Worm (Caenorhabditis elegans) whole organism, L1 larva: ENCODE data around the gene gid-7.

ENCODE experiments used
- C16A3.4 ChIP-seq: fragments of 150-350 bp; optimal IDR thresholded peaks from 2 replicates; lab custom pipeline; 2014; ENCODE audit warnings: missing biosample characterization, missing genetic modification characterization
- F16B12.6 ChIP-seq: fragments of 150-350 bp; optimal IDR thresholded peaks from 2 replicates; lab custom pipeline; 2014; ENCODE audit warnings: missing biosample characterization, missing genetic modification characterization
- ama-1 ChIP-seq: fragments of 150-350 bp; optimal IDR thresholded peaks from 2 replicates; lab custom pipeline; 2014
- ceh-8 ChIP-seq: fragments of 200-800 bp; sonication (Bioruptor generic); optimal IDR thresholded peaks from 2 replicates; lab custom pipeline; 2018; ENCODE audit warnings: mild to moderate bottlenecking, missing genetic modification characterization, moderate library complexity, missing compliant biosample characterization
- ceh-90 ChIP-seq: sonication (generic microtip); optimal IDR thresholded peaks from 2 replicates; lab custom pipeline; 2016; ENCODE audit warnings: missing genetic modification characterization, missing compliant biosample characterization
- ces-1 ChIP-seq: fragments of 150-350 bp; optimal IDR thresholded peaks from 2 replicates; lab custom pipeline; 2014; ENCODE audit warnings: missing biosample characterization, missing genetic modification reagents, missing genetic modification characterization
- dpl-1 ChIP-seq, 3 experiments: fragments of 150-350 bp in 2 of 3; sonication (generic microtip) in 1 of 3; optimal IDR thresholded peaks; 2 replicates each; lab custom pipeline; 2014 to 2017; ENCODE audit warnings: missing biosample characterization in 3 of 3, missing genetic modification characterization in 3 of 3, missing genetic modification reagents in 3 of 3
- dsc-1 ChIP-seq: sonication (generic microtip); optimal IDR thresholded peaks from 2 replicates; lab custom pipeline; 2016; ENCODE audit warnings: mild to moderate bottlenecking, missing genetic modification characterization, missing compliant biosample characterization
- efl-1 ChIP-seq, 4 experiments: fragments of 150-350 bp; optimal IDR thresholded peaks in 3 of 4; peaks in 1 of 4; 1 replicate in 1 of 4; 2 replicates in 3 of 4; lab custom pipeline; 2014; ENCODE audit warnings: missing biosample characterization in 2 of 4, missing genetic modification characterization in 2 of 4, missing genetic modification reagents in 2 of 4
- egl-27 ChIP-seq, 2 experiments: fragments of 150-350 bp in 1 of 2; sonication (generic microtip); optimal IDR thresholded peaks; 3 replicates each; lab custom pipeline; 2017 to 2018; ENCODE audit warnings: missing biosample characterization in 2 of 2, missing genetic modification characterization in 2 of 2, missing genetic modification reagents in 2 of 2
- elt-2 ChIP-seq: sonication (generic microtip); optimal IDR thresholded peaks from 2 replicates; lab custom pipeline; 2016; ENCODE audit warnings: missing genetic modification characterization, mild to moderate bottlenecking, inconsistent platforms, missing compliant biosample characterization, missing genetic modification reagents
- ets-5 ChIP-seq: fragments of 200-800 bp; sonication (Bioruptor generic); IDR thresholded peaks from 2 replicates; pipeline ENCODE4 v1.3.6; 2022; ENCODE audit warnings: missing genetic modification characterization, missing compliant biosample characterization
- fkh-10 ChIP-seq: sonication (generic microtip); optimal IDR thresholded peaks from 2 replicates; lab custom pipeline; 2017; ENCODE audit warnings: missing biosample characterization, missing genetic modification reagents, missing genetic modification characterization
- fkh-8 ChIP-seq: sonication (generic microtip); optimal IDR thresholded peaks from 2 replicates; lab custom pipeline; 2016; ENCODE audit warnings: mild to moderate bottlenecking, missing genetic modification characterization, missing compliant biosample characterization
- hlh-17 ChIP-seq: fragments of 200-800 bp; sonication (Bioruptor generic); optimal IDR thresholded peaks from 2 replicates; lab custom pipeline; 2018; ENCODE audit warnings: missing genetic modification characterization, mild to moderate bottlenecking, missing compliant biosample characterization, moderate library complexity, borderline replicate concordance
- isw-1 ChIP-seq: fragments of 200-800 bp; sonication (Bioruptor generic); IDR thresholded peaks from 2 replicates; pipeline ENCODE4 v1.3.6; 2022; ENCODE audit warnings: missing genetic modification characterization, missing compliant biosample characterization
- jun-1 ChIP-seq: fragments of 150-350 bp; optimal IDR thresholded peaks from 2 replicates; lab custom pipeline; 2014; ENCODE audit warnings: missing biosample characterization, missing genetic modification reagents, missing genetic modification characterization
- lin-15B ChIP-seq: fragments of 150-350 bp; sonication (generic microtip); optimal IDR thresholded peaks from 3 replicates; lab custom pipeline; 2014; ENCODE audit warnings: missing biosample characterization, missing genetic modification characterization
- lin-35 ChIP-seq, 2 experiments: fragments of 150-350 bp; optimal IDR thresholded peaks; 2 replicates each; lab custom pipeline; 2014; ENCODE audit warnings: missing biosample characterization in 2 of 2, missing genetic modification characterization in 2 of 2, missing genetic modification reagents in 2 of 2
- lir-3 ChIP-seq: sonication (generic microtip); optimal IDR thresholded peaks from 2 replicates; lab custom pipeline; 2016; ENCODE audit warnings: mild to moderate bottlenecking, missing genetic modification characterization, moderate library complexity, missing compliant biosample characterization; ENCODE audit not compliant: poor library complexity
- lsy-2 ChIP-seq, 2 experiments: fragments of 150-350 bp; optimal IDR thresholded peaks; 2 replicates each; lab custom pipeline; 2014; ENCODE audit warnings: missing biosample characterization in 2 of 2, missing genetic modification characterization in 2 of 2
- mab-9 ChIP-seq: fragments of 200-800 bp; sonication (Bioruptor generic); IDR thresholded peaks from 2 replicates; pipeline ENCODE4 v1.3.6; 2022; ENCODE audit warnings: missing genetic modification reagents, missing genetic modification characterization, missing compliant biosample characterization
- mef-2 ChIP-seq: fragments of 150-350 bp; optimal IDR thresholded peaks from 2 replicates; lab custom pipeline; 2014; ENCODE audit warnings: missing biosample characterization, missing genetic modification characterization
- mep-1 ChIP-seq: fragments of 150-350 bp; optimal IDR thresholded peaks from 2 replicates; lab custom pipeline; 2014; ENCODE audit warnings: missing biosample characterization, missing genetic modification characterization
- nhr-12 ChIP-seq: sonication (generic microtip); optimal IDR thresholded peaks from 2 replicates; lab custom pipeline; 2017; ENCODE audit warnings: missing biosample characterization, missing genetic modification characterization
- nhr-237 ChIP-seq: fragments of 150-350 bp; optimal IDR thresholded peaks from 2 replicates; lab custom pipeline; 2014; ENCODE audit warnings: missing biosample characterization, missing genetic modification characterization
- nhr-76 ChIP-seq: sonication (generic microtip); optimal IDR thresholded peaks from 2 replicates; lab custom pipeline; 2017; ENCODE audit warnings: missing biosample characterization, missing genetic modification characterization
- pax-3 ChIP-seq: fragments of 200-800 bp; sonication (Bioruptor generic); optimal IDR thresholded peaks from 2 replicates; lab custom pipeline; 2018; ENCODE audit warnings: mild to moderate bottlenecking, missing genetic modification characterization, moderate library complexity, missing compliant biosample characterization
- pqm-1 ChIP-seq: sonication (generic microtip); optimal IDR thresholded peaks from 3 replicates; lab custom pipeline; 2017; ENCODE audit warnings: missing biosample characterization, missing genetic modification characterization
- rnt-1 ChIP-seq: sonication (generic microtip); optimal IDR thresholded peaks from 2 replicates; lab custom pipeline; 2016; ENCODE audit warnings: mild to moderate bottlenecking, missing genetic modification characterization, moderate library complexity, missing compliant biosample characterization
- snu-23 ChIP-seq: sonication (generic microtip); optimal IDR thresholded peaks from 2 replicates; lab custom pipeline; 2016; ENCODE audit warnings: missing genetic modification characterization, missing compliant biosample characterization
- sox-4 ChIP-seq: sonication (generic microtip); optimal IDR thresholded peaks from 2 replicates; lab custom pipeline; 2016; ENCODE audit warnings: missing genetic modification characterization, missing compliant biosample characterization
- swsn-7 ChIP-seq: sonication (generic microtip); optimal IDR thresholded peaks from 2 replicates; lab custom pipeline; 2016; ENCODE audit warnings: missing genetic modification characterization, missing compliant biosample characterization
- tbx-2 ChIP-seq: sonication (generic microtip); optimal IDR thresholded peaks from 2 replicates; lab custom pipeline; 2016; ENCODE audit warnings: missing genetic modification characterization, missing compliant biosample characterization
- unc-130 ChIP-seq: fragments of 150-350 bp; optimal IDR thresholded peaks from 2 replicates; lab custom pipeline; 2017; ENCODE audit warnings: missing biosample characterization, missing genetic modification characterization, inconsistent platforms
- unc-98 ChIP-seq: fragments of 200-800 bp; sonication (Bioruptor generic); IDR thresholded peaks from 2 replicates; pipeline ENCODE4 v1.3.6; 2022; ENCODE audit warnings: missing genetic modification characterization, missing compliant biosample characterization
- xbp-1 ChIP-seq: sonication (generic microtip); optimal IDR thresholded peaks from 2 replicates; lab custom pipeline; 2016; ENCODE audit warnings: missing genetic modification characterization, missing compliant biosample characterization
- zag-1 ChIP-seq: fragments of 150-350 bp; optimal IDR thresholded peaks from 2 replicates; lab custom pipeline; 2014; ENCODE audit warnings: missing biosample characterization, missing genetic modification characterization
- zip-4 ChIP-seq: fragments of 200-800 bp; sonication (Bioruptor generic); optimal IDR thresholded peaks from 2 replicates; lab custom pipeline; 2018; ENCODE audit warnings: mild to moderate bottlenecking, missing genetic modification characterization, moderate library complexity, missing compliant biosample characterization
- ztf-11 ChIP-seq, 2 experiments: sonication (generic microtip); optimal IDR thresholded peaks; 2 replicates each; lab custom pipeline; 2016 to 2017; ENCODE audit warnings: missing genetic modification characterization in 2 of 2, missing biosample characterization in 1 of 2, missing compliant biosample characterization in 1 of 2
- ztf-4 ChIP-seq: fragments of 150-350 bp; optimal IDR thresholded peaks from 2 replicates; lab custom pipeline; 2014; ENCODE audit warnings: missing biosample characterization, missing genetic modification characterization

The gid-7 gene

ce11 chrV:3716279-3716887 lies 40.5 kb downstream of the gid-7 start (continued):
- TF ChIP-seq ceh-90 (no peak), ztf-4 (tag; lab: Kevin White, UChicago) (no peak), mef-2 (tag; lab: Kevin White, UChicago) (peak; percentile 19), nhr-237 (tag; lab: Kevin White, UChicago) (no peak), lsy-2 (tag; optimal IDR thresholded peaks at IDR 0.05; lab: Kevin White, UChicago) (peak in 1 of 2 experiments; percentile 61), mep-1 (tag; lab: Kevin White, UChicago) (peak; percentile 24), lir-3 (no peak), dpl-1 (GFP tag; optimal IDR thresholded peaks at IDR 0.05; lab: Kevin White, UChicago) (peak in 1 of 3 experiments; percentile 16)

DNA sequence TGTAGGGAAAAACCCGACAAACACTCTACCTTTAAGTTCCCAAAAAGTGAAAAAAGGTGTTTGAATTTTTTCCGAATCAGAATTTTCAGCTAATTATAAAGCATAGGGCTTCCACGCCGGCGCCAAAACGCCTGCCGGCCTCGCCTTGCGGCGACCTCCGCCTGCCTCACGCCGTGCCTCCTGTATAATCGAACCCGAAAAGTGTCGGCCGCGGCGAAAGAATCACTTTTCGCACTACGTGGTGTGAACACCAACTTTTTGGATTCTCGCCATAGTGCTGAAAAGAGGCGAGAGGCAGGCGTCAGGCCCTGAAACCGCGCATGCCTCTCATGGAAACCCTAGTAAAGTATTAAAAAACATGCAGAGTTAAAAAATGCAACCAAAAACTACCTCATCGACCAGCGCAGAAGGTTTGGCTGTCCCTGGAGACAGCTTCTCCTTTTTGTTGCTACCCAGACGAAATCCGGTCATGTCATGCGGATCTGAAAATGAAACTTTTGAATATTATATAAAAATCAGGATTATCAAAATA lies 41.3 kb downstream of the gid-7 start, which contains the start of gene nrsn-1:
TSS of gene nrsn-1 (minus strand) at position 482 of the 532 bp plus-strand sequence.
- TF ChIP-seq zip-4 (no peak), F16B12.6 (no peak), xbp-1 (no peak), jun-1 (tag; lab: Kevin White, UChicago) (no peak), isw-1 (no peak), snu-23 (no peak), ztf-11 (tag; optimal IDR thresholded peaks at IDR 0.05; lab: Kevin White, UChicago) (no peak), hlh-17 (GFP tag; lab: Kevin White, UChicago) (peak; percentile 2), fkh-10 (GFP tag; lab: Kevin White, UChicago) (no peak)

DNA sequence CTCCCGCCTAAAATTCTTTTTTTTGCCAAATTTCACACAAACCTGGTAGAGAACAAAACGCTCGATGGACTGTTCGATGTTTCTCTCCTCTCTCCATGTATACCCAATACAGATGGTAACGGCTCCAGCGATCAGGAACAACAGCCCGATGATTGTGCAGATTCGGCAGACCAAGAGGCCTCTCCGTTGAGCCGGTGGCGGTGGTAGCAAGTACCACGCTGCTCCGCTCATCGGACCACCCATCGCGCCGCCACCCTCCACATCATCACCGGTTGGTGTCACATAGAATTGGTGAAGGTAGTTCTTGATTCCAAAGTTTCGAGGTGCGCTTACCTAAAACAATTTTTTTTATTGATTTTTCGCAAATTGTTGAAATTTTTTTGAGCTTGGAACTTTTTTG lies 42.1 kb downstream of the gid-7 start:
- TF ChIP-seq ets-5 (GFP tag; lab: Robert Waterston, UW) = 0 out of 2 replicates have a peak, but pooled peaks have one; percentile 74
- no peak for TF ChIP-seq zag-1 (tag; lab: Kevin White, UChicago)
- peak; percentile 4 for TF ChIP-seq ceh-8 (GFP tag; lab: Kevin White, UChicago)
- TF ChIP-seq, all 84 proteins: peak for 2

DNA sequence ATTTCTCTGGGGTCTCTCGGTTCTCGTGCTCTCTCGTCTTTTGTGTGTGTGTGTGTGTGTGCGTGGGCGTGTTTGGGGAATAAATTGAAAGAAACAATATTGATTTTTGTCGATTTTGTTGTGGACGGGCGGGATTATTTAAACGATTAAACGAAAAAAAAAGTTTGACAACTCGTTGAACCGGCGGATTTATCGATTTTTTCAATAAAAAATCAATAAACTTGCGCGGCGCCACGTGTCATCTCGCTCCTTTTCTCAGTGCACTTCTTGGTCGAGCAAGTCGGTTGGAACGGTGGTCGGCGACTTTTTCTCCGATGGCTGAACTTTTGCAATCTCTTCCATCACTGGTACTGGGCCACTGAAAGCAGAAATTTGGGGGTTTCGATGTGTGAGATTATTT lies 43.9 kb downstream of the gid-7 start:
- TF ChIP-seq unc-130 = no peak
- peak; percentile 0 for TF ChIP-seq snu-23

DNA sequence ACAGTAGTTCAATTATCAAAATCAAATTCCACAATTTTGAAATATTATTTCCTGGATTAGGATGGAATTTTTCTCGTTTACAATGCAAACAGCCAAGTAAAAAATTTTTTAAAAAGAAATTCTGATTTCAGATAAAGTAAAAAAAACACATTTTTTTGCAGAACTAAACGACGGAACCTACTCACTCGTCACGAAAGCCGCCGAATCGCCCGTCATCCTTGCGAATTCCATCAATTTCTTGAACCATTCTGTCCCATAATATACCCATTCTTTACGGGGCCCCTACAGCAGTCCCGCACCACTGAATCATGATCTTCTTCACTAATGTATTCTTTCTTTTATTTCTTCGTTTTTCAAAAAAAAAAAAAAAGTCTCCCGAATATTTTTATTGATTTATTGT lies 44.7 kb downstream of the gid-7 start:
- no peak for TF ChIP-seq lin-35 (GFP tag; optimal IDR thresholded peaks at IDR 0.05; lab: Kevin White, UChicago)
- TF ChIP-seq C16A3.4 (tag; lab: Kevin White, UChicago) = no peak
- TF ChIP-seq efl-1 (optimal IDR thresholded peaks at IDR 0.05; lab: Kevin White, UChicago) = no peak
- TF ChIP-seq efl-1 (GFP tag; optimal IDR thresholded peaks at IDR 0.05 in 1 of 2; lab: Kevin White, UChicago) = no peak
- no peak for TF ChIP-seq nhr-76
- no peak for TF ChIP-seq ces-1
- no peak for TF ChIP-seq pax-3
- TF ChIP-seq ama-1 = no peak
- TF ChIP-seq pqm-1 (tag; lab: Kevin White, UChicago) = no peak
- TF ChIP-seq elt-2 = no peak
- TF ChIP-seq hlh-17 (GFP tag; lab: Kevin White, UChicago) = no peak
- no peak for TF ChIP-seq unc-98
- TF ChIP-seq nhr-12 (tag; lab: Kevin White, UChicago) = no peak
- no peak for TF ChIP-seq F16B12.6
- TF ChIP-seq sox-4 (tag; lab: Kevin White, UChicago) = no peak
- peak; percentile 14 for TF ChIP-seq fkh-8 (tag; lab: Kevin White, UChicago)
- no peak for TF ChIP-seq lin-15B (tag; lab: Kevin White, UChicago)
- TF ChIP-seq ceh-90 = no peak
- TF ChIP-seq lsy-2 (tag; optimal IDR thresholded peaks at IDR 0.05; lab: Kevin White, UChicago) = peak in 1 of 2 experiments; percentile 1
- TF ChIP-seq egl-27 (tag; optimal IDR thresholded peaks at IDR 0.05; lab: Kevin White, UChicago) = no peak
- no peak for TF ChIP-seq dsc-1 (tag; lab: Kevin White, UChicago)
- TF ChIP-seq tbx-2 (tag; lab: Kevin White, UChicago) = peak; percentile 8
- TF ChIP-seq swsn-7 (tag; lab: Kevin White, UChicago) = no peak
- no peak for TF ChIP-seq fkh-10 (GFP tag; lab: Kevin White, UChicago)
- no peak for TF ChIP-seq rnt-1 (tag; lab: Kevin White, UChicago)
- TF ChIP-seq mab-9 (GFP tag; lab: Robert Waterston, UW) = no peak
